Fruit fly (Drosophila melanogaster) whole organism, prepupa: ENCODE data around the gene dac.
A peak's percentile ranks its signal among the peaks of the same experiment; 100 is the strongest.

Source experiments
- Blimp-1 ChIP-seq: fragments of 200-800 bp; sonication (Bioruptor generic); optimal IDR thresholded peaks from 3 replicates; lab custom pipeline; 2017; ENCODE audit warnings: missing biosample characterization, missing genetic modification characterization, mild to moderate bottlenecking, moderate library complexity, missing genetic modification reagents
- CG10631 ChIP-seq: fragments of 200-800 bp; sonication (Bioruptor generic); optimal IDR thresholded peaks from 2 replicates; lab custom pipeline; 2016; ENCODE audit warnings: missing biosample characterization, missing genetic modification characterization
- CG10669 ChIP-seq: fragments of 200-800 bp; sonication (Bioruptor generic); optimal IDR thresholded peaks from 3 replicates; lab custom pipeline; 2018; ENCODE audit warnings: missing biosample characterization, mild to moderate bottlenecking, missing genetic modification characterization, moderate library complexity
- CG11294 ChIP-seq: fragments of 200-800 bp; sonication (Bioruptor generic); IDR thresholded peaks from 2 replicates; pipeline ENCODE4 v1.3.6; 2022; ENCODE audit warnings: missing biosample characterization, missing genetic modification characterization
- CG15336 ChIP-seq: fragments of 200-800 bp; sonication (Bioruptor generic); IDR thresholded peaks from 2 replicates; pipeline ENCODE4 v1.3.6; 2022; ENCODE audit warnings: missing biosample characterization, missing genetic modification characterization
- CG16779 ChIP-seq: fragments of 200-800 bp; sonication (Bioruptor generic); optimal IDR thresholded peaks from 3 replicates; lab custom pipeline; 2017; ENCODE audit warnings: missing biosample characterization, mild to moderate bottlenecking, missing genetic modification characterization
- CG3032 ChIP-seq: fragments of 200-800 bp; optimal IDR thresholded peaks from 2 replicates; lab custom pipeline; 2019; ENCODE audit warnings: missing biosample characterization, mild to moderate bottlenecking, missing genetic modification characterization, moderate library complexity
- CG31627 ChIP-seq: fragments of 200-800 bp; sonication (Bioruptor generic); optimal IDR thresholded peaks from 3 replicates; lab custom pipeline; 2016; ENCODE audit warnings: missing biosample characterization, missing genetic modification characterization
- CG32006 ChIP-seq: fragments of 200-800 bp; sonication (Bioruptor generic); optimal IDR thresholded peaks from 3 replicates; lab custom pipeline; 2017; ENCODE audit warnings: missing biosample characterization, mild to moderate bottlenecking, missing genetic modification characterization
- CG34406 ChIP-seq: fragments of 200-800 bp; sonication (Bioruptor generic); optimal IDR thresholded peaks from 3 replicates; lab custom pipeline; 2016; ENCODE audit warnings: missing biosample characterization, missing genetic modification characterization
- CG4318 ChIP-seq: fragments of 200-800 bp; sonication (Bioruptor generic); optimal IDR thresholded peaks from 3 replicates; lab custom pipeline; 2017; ENCODE audit warnings: missing biosample characterization, mild to moderate bottlenecking, missing genetic modification characterization
- CG6163 ChIP-seq: fragments of 200-800 bp; sonication (Bioruptor generic); IDR thresholded peaks from 3 replicates; pipeline ENCODE4 v1.3.6; 2022; ENCODE audit warnings: missing biosample characterization, missing genetic modification characterization
- CG6808 ChIP-seq: fragments of 200-800 bp; sonication (Bioruptor generic); optimal IDR thresholded peaks from 3 replicates; lab custom pipeline; 2017; ENCODE audit warnings: missing biosample characterization, missing genetic modification characterization, mild to moderate bottlenecking, moderate library complexity, missing genetic modification reagents
- CG7368 ChIP-seq: fragments of 200-800 bp; sonication (Bioruptor generic); optimal IDR thresholded peaks from 3 replicates; lab custom pipeline; 2016; ENCODE audit warnings: missing biosample characterization, missing genetic modification characterization
- CG8119 ChIP-seq: fragments of 200-800 bp; sonication (Bioruptor generic); IDR thresholded peaks from 3 replicates; pipeline ENCODE4 v1.3.6; 2022; ENCODE audit warnings: missing biosample characterization, missing genetic modification characterization
- CG8319 ChIP-seq: fragments of 200-800 bp; sonication (Bioruptor generic); optimal IDR thresholded peaks from 3 replicates; lab custom pipeline; 2016; ENCODE audit warnings: missing biosample characterization, missing genetic modification characterization
- CG8632 ChIP-seq: fragments of 200-800 bp; sonication (Bioruptor generic); optimal IDR thresholded peaks from 3 replicates; lab custom pipeline; 2016; ENCODE audit warnings: missing biosample characterization, missing genetic modification characterization
- Eip75B ChIP-seq: fragments of 200-800 bp; sonication (Bioruptor generic); optimal IDR thresholded peaks from 3 replicates; lab custom pipeline; 2016; ENCODE audit warnings: missing biosample characterization, missing genetic modification characterization
- Eip78C ChIP-seq: fragments of 200-800 bp; sonication (Bioruptor generic); peaks from one replicate; lab custom pipeline; 2016; ENCODE audit warnings: missing biosample characterization, missing genetic modification characterization
- Eip93F ChIP-seq: fragments of 200-800 bp; sonication (Bioruptor generic); optimal IDR thresholded peaks from 2 replicates; lab custom pipeline; 2016; ENCODE audit warnings: missing biosample characterization, mild to moderate bottlenecking, missing genetic modification characterization
- Ets21C ChIP-seq: fragments of 200-800 bp; sonication (Bioruptor generic); optimal IDR thresholded peaks from 3 replicates; lab custom pipeline; 2016; ENCODE audit warnings: missing biosample characterization, missing genetic modification characterization
- Hr38 ChIP-seq: sonication (Bioruptor generic); optimal IDR thresholded peaks from 2 replicates; lab custom pipeline; 2016; ENCODE audit warnings: missing biosample characterization, missing genetic modification characterization
- Hr39 ChIP-seq: fragments of 200-800 bp; sonication (Bioruptor generic); optimal IDR thresholded peaks from 2 replicates; lab custom pipeline; 2016; ENCODE audit warnings: missing biosample characterization, missing genetic modification characterization
- Hr4 ChIP-seq: fragments of 200-800 bp; sonication (Bioruptor generic); optimal IDR thresholded peaks from 3 replicates; lab custom pipeline; 2016; ENCODE audit warnings: missing biosample characterization, missing genetic modification characterization
- Lpt ChIP-seq: fragments of 200-800 bp; sonication (Bioruptor generic); optimal IDR thresholded peaks from 3 replicates; lab custom pipeline; 2016; ENCODE audit warnings: missing biosample characterization, missing genetic modification characterization
- Met ChIP-seq: fragments of 200-800 bp; sonication (Bioruptor generic); optimal IDR thresholded peaks from 3 replicates; lab custom pipeline; 2016; ENCODE audit warnings: missing biosample characterization, missing genetic modification characterization
- OdsH ChIP-seq: fragments of 200-800 bp; sonication (Bioruptor generic); optimal IDR thresholded peaks from 3 replicates; lab custom pipeline; 2016; ENCODE audit warnings: missing biosample characterization, missing genetic modification characterization
- Smox ChIP-seq: fragments of 200-800 bp; sonication (Bioruptor generic); optimal IDR thresholded peaks from 3 replicates; lab custom pipeline; 2016; ENCODE audit warnings: missing biosample characterization, missing genetic modification characterization
- Sox102F ChIP-seq: fragments of 200-800 bp; sonication (Bioruptor generic); optimal IDR thresholded peaks from 2 replicates; lab custom pipeline; 2016; ENCODE audit warnings: missing biosample characterization, mild to moderate bottlenecking, missing genetic modification characterization
- Sox14 ChIP-seq: fragments of 200-800 bp; sonication (Bioruptor generic); optimal IDR thresholded peaks from 3 replicates; lab custom pipeline; 2016; ENCODE audit warnings: missing biosample characterization, missing genetic modification characterization
- Sox15 ChIP-seq: fragments of 200-800 bp; sonication (Bioruptor generic); optimal IDR thresholded peaks from 3 replicates; lab custom pipeline; 2016; ENCODE audit warnings: missing biosample characterization, missing genetic modification characterization
- achi ChIP-seq: fragments of 200-800 bp; sonication (Bioruptor generic); optimal IDR thresholded peaks from 3 replicates; lab custom pipeline; 2016; ENCODE audit warnings: missing biosample characterization, missing genetic modification characterization
- acj6 ChIP-seq: fragments of 200-800 bp; sonication (Bioruptor generic); optimal IDR thresholded peaks from 3 replicates; lab custom pipeline; 2016; ENCODE audit warnings: missing biosample characterization, missing genetic modification characterization
- cyc ChIP-seq: fragments of 200-800 bp; sonication (Bioruptor generic); optimal IDR thresholded peaks from 3 replicates; lab custom pipeline; 2016; ENCODE audit warnings: missing biosample characterization, missing genetic modification characterization
- dac ChIP-seq: fragments of 200-800 bp; sonication (Bioruptor generic); optimal IDR thresholded peaks from 2 replicates; lab custom pipeline; 2017; ENCODE audit warnings: missing biosample characterization, mild to moderate bottlenecking, missing genetic modification characterization
- eg ChIP-seq: fragments of 200-800 bp; sonication (Bioruptor generic); IDR thresholded peaks from 3 replicates; pipeline ENCODE4 v1.3.6; 2022; ENCODE audit warnings: missing biosample characterization, missing genetic modification characterization
- esn ChIP-seq: fragments of 200-800 bp; sonication (Bioruptor generic); optimal IDR thresholded peaks from 2 replicates; lab custom pipeline; 2016; ENCODE audit warnings: missing biosample characterization, mild to moderate bottlenecking, missing genetic modification characterization, moderate library complexity
- fd59A ChIP-seq: fragments of 200-800 bp; sonication (Bioruptor generic); optimal IDR thresholded peaks from 2 replicates; lab custom pipeline; 2017; ENCODE audit warnings: missing biosample characterization, mild to moderate bottlenecking, missing genetic modification characterization, missing genetic modification reagents
- fd85E ChIP-seq: fragments of 200-800 bp; sonication (Bioruptor generic); optimal IDR thresholded peaks from 3 replicates; lab custom pipeline; 2016; ENCODE audit warnings: missing biosample characterization, missing genetic modification characterization
- lz ChIP-seq: fragments of 200-800 bp; sonication (Bioruptor generic); optimal IDR thresholded peaks from 3 replicates; lab custom pipeline; 2016; ENCODE audit warnings: missing biosample characterization, missing genetic modification characterization
- net ChIP-seq: fragments of 200-800 bp; sonication (Bioruptor generic); optimal IDR thresholded peaks from 3 replicates; lab custom pipeline; 2016; ENCODE audit warnings: missing biosample characterization, missing genetic modification characterization
- pdm3 ChIP-seq: fragments of 200-800 bp; sonication (Bioruptor generic); optimal IDR thresholded peaks from 3 replicates; lab custom pipeline; 2016; ENCODE audit warnings: missing biosample characterization, missing genetic modification characterization
- salr ChIP-seq, 2 experiments: fragments of 200-800 bp; sonication (Bioruptor generic); optimal IDR thresholded peaks; 3 replicates each; lab custom pipeline; 2016 to 2018; ENCODE audit warnings: missing biosample characterization in 2 of 2, missing genetic modification characterization in 2 of 2, mild to moderate bottlenecking in 1 of 2
- spab ChIP-seq: fragments of 200-800 bp; sonication (Bioruptor generic); optimal IDR thresholded peaks from 2 replicates; lab custom pipeline; 2017; ENCODE audit warnings: missing biosample characterization, mild to moderate bottlenecking, missing genetic modification characterization, missing genetic modification reagents
- svp ChIP-seq: fragments of 200-800 bp; sonication (Bioruptor generic); peaks from one replicate; lab custom pipeline; 2016; ENCODE audit warnings: missing biosample characterization, missing genetic modification characterization
- topi ChIP-seq: fragments of 200-800 bp; sonication (Bioruptor generic); optimal IDR thresholded peaks from 3 replicates; lab custom pipeline; 2016; ENCODE audit warnings: missing biosample characterization, missing genetic modification characterization
- vri ChIP-seq: fragments of 200-800 bp; sonication (Bioruptor generic); optimal IDR thresholded peaks from 3 replicates; lab custom pipeline; 2016; ENCODE audit warnings: missing biosample characterization, mild to moderate bottlenecking, missing genetic modification characterization

Gene dac

DNA sequence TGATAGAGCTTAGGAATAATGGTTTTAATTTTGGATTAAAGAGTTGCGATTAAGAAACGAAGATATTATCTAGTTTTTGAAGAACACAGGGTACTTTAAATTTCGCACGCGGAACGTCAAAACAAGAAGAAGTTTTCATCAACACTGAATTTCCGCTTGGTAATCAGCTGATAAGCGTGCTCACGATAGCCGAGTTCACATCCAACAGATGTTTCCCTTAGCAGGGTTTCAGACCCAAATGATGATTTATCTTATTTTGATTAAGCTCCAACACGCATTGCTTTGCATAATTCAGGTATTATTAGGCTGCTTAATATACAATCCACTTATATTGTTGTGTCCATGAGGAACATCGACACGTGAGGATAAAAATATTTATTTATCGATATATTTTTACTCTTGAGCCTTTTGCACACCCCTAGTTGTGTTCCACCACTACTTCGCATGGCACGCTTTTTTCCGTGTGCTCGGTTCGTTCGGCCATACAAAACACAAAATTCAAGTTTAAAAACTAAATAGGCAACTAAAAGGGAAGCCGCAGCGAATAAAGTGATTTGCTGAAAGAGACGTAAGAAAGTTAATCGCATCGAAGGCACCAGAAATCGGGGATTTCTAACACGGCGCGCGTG, 5.4 kb upstream of the dac start, which contains the start of gene Tpr2:
Gene Tpr2, plus strand, starts transcription at position 418 of the 629 bp plus-strand sequence.
- TF ChIP-seq fd85E (GFP tag; lab: Kevin White, UChicago) = no peak
- TF ChIP-seq OdsH (GFP tag; lab: Kevin White, UChicago) = peak; percentile 21
- TF ChIP-seq eg = 0 out of 3 replicates have a peak, but pooled peaks have one; percentile 30
- no peak for TF ChIP-seq vri (GFP tag; lab: Kevin White, UChicago)
- TF ChIP-seq salr (GFP tag; optimal IDR thresholded peaks at IDR 0.05; lab: Kevin White, UChicago) = peak in 1 of 2 experiments; percentile 17
- peak; percentile 62 for TF ChIP-seq Sox102F (GFP tag; lab: Kevin White, UChicago)
- TF ChIP-seq net (GFP tag; lab: Kevin White, UChicago) = peak; percentile 42
- TF ChIP-seq CG34406 (GFP tag; lab: Kevin White, UChicago) = peak; percentile 17
- TF ChIP-seq Smox (GFP tag; lab: Kevin White, UChicago) = peak; percentile 48
- no peak for TF ChIP-seq Hr38 (GFP tag; lab: Kevin White, UChicago)
- TF ChIP-seq Met (GFP tag; lab: Kevin White, UChicago) = peak; percentile 21
- peak; percentile 55 for TF ChIP-seq lz (GFP tag; lab: Kevin White, UChicago)
- no peak for TF ChIP-seq fd59A
- TF ChIP-seq Lpt (GFP tag; lab: Kevin White, UChicago) = peak; percentile 9
- peak; percentile 13 for TF ChIP-seq Hr4 (GFP tag; lab: Kevin White, UChicago)
- peak; percentile 30 for TF ChIP-seq pdm3
- TF ChIP-seq CG3032 (tag; lab: Kevin White, UChicago) = peak; percentile 26
- TF ChIP-seq CG31627 (GFP tag; lab: Kevin White, UChicago) = peak; percentile 39
- peak; percentile 57 for TF ChIP-seq esn (GFP tag; lab: Kevin White, UChicago)
- TF ChIP-seq CG10631 (GFP tag; lab: Kevin White, UChicago) = no peak
- no peak for TF ChIP-seq Sox15 (GFP tag; lab: Kevin White, UChicago)
- TF ChIP-seq CG6808 (GFP tag; lab: Kevin White, UChicago) = no peak
- peak; percentile 46 for TF ChIP-seq Ets21C
- TF ChIP-seq cyc = no peak
- TF ChIP-seq dac = no peak
- peak; percentile 25; the same call in 1 of the 3 replicates for TF ChIP-seq CG8119 (GFP tag; lab: Robert Waterston, UW)
- TF ChIP-seq svp (GFP tag; lab: Kevin White, UChicago) = peak; percentile 73
- peak; percentile 72 for TF ChIP-seq Eip78C (GFP tag; lab: Kevin White, UChicago)
- peak; percentile 31 for TF ChIP-seq Hr39 (GFP tag; lab: Kevin White, UChicago)
- peak; percentile 29 for TF ChIP-seq topi (GFP tag; lab: Kevin White, UChicago)
- no peak for TF ChIP-seq CG10669 (GFP tag; lab: Kevin White, UChicago)
- peak; percentile 80 for TF ChIP-seq achi (GFP tag; lab: Kevin White, UChicago)
- TF ChIP-seq spab = no peak
- TF ChIP-seq Sox14 (GFP tag; lab: Kevin White, UChicago) = peak; percentile 53
- TF ChIP-seq acj6 = peak; percentile 23
- TF ChIP-seq CG32006 (GFP tag; lab: Kevin White, UChicago) = peak; percentile 6
- peak; percentile 12 for TF ChIP-seq CG16779 (tag; lab: Kevin White, UChicago)

DNA sequence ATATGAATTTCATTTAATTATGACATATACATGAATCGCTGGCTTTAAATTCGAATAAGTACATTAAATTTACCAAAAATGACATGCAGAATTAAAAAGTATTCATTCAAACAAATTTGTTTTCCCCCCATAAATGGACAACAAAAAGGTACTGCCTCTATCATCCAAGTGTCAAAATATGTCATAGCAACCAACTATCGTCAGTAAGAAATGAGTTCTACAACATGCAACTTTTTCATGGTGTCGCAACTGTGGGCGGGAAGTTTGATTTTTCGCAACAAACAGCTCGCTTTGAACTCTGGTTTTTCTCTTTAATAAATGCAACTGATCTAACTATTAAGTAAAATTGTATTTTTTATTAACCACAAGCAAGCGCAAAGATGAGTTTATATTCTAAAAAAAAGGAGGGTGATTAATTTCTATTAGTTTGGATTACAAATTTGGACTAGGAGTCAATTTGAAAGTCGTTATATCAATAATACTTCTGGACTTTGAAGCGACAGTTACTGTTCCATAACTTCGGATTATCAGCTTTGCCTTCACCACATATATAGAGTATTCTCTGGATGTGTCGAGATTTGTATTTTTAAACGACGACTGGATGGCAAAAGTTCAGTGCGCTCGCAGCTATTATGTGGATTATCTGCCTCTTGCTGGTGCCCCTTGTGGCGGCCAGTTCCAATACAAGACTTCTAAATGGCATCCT, 1.9 kb upstream of the dac start, which contains the start of gene Nepl8:
Gene Nepl8, plus strand, starts transcription at position 578 of the 706 bp plus-strand sequence.
- peak; percentile 22; the same call in 1 of the 2 replicates for TF ChIP-seq CG15336 (GFP tag; lab: Robert Waterston, UW)
- TF ChIP-seq salr (GFP tag; optimal IDR thresholded peaks at IDR 0.05; lab: Kevin White, UChicago) = no peak
- no peak for TF ChIP-seq Smox (GFP tag; lab: Kevin White, UChicago)
- TF ChIP-seq CG4318 (GFP tag; lab: Kevin White, UChicago) = no peak
- TF ChIP-seq Sox102F (GFP tag; lab: Kevin White, UChicago) = no peak
- no peak for TF ChIP-seq Ets21C
- no peak for TF ChIP-seq CG6163 (GFP tag; lab: Robert Waterston, UW)
- TF ChIP-seq esn (GFP tag; lab: Kevin White, UChicago) = no peak
- no peak for TF ChIP-seq cyc
- TF ChIP-seq Sox14 (GFP tag; lab: Kevin White, UChicago) = peak; percentile 48
- TF ChIP-seq Sox15 (GFP tag; lab: Kevin White, UChicago) = no peak
- no peak for TF ChIP-seq CG8632 (GFP tag; lab: Kevin White, UChicago)
- TF ChIP-seq CG8319 = no peak
- no peak for TF ChIP-seq CG7368 (GFP tag; lab: Kevin White, UChicago)
- no peak for TF ChIP-seq spab
- TF ChIP-seq eg = no peak
- no peak for TF ChIP-seq Hr39 (GFP tag; lab: Kevin White, UChicago)
- no peak for TF ChIP-seq Eip75B (GFP tag; lab: Kevin White, UChicago)
- TF ChIP-seq CG11294 (GFP tag; lab: Robert Waterston, UW) = no peak
- TF ChIP-seq CG34406 (GFP tag; lab: Kevin White, UChicago) = no peak
- no peak for TF ChIP-seq Eip93F
- no peak for TF ChIP-seq CG10669 (GFP tag; lab: Kevin White, UChicago)
- TF ChIP-seq Lpt (GFP tag; lab: Kevin White, UChicago) = no peak
- no peak for TF ChIP-seq Blimp-1 (GFP tag; lab: Kevin White, UChicago)
- no peak for TF ChIP-seq CG16779 (tag; lab: Kevin White, UChicago)
